Worm (Caenorhabditis elegans) whole organism, L4 larva: ENCODE results near the gene ifa-1.

Experiments used
- F37D6.2 ChIP-seq: sonication (generic microtip); optimal IDR thresholded peaks from 2 replicates; lab custom pipeline; 2016; ENCODE audit warnings: mild to moderate bottlenecking, missing genetic modification characterization, missing compliant biosample characterization
- F49E8.2 ChIP-seq: sonication (generic microtip); optimal IDR thresholded peaks from 2 replicates; lab custom pipeline; 2016; ENCODE audit warnings: missing compliant biosample characterization, mild to moderate bottlenecking, missing genetic modification characterization, borderline replicate concordance
- Y48G9A.11 ChIP-seq: fragments of 200-800 bp; sonication (Bioruptor generic); IDR thresholded peaks from 2 replicates; pipeline ENCODE4 v1.3.6; 2022; ENCODE audit warnings: missing genetic modification reagents, missing genetic modification characterization, missing compliant biosample characterization
- aha-1 ChIP-seq: fragments of 150-350 bp; peaks from one replicate; lab custom pipeline; 2014; ENCODE audit warnings: missing biosample characterization, missing genetic modification characterization
- ceh-62 ChIP-seq: sonication (generic microtip); optimal IDR thresholded peaks from 2 replicates; lab custom pipeline; 2017; ENCODE audit warnings: missing biosample characterization, missing genetic modification characterization
- ceh-82 ChIP-seq: sonication (generic microtip); optimal IDR thresholded peaks from 2 replicates; lab custom pipeline; 2017; ENCODE audit warnings: missing biosample characterization, missing genetic modification characterization
- daf-16 ChIP-seq, 3 experiments: sonication (generic microtip); optimal IDR thresholded peaks; 2 replicates each; lab custom pipeline; 2016 to 2017; ENCODE audit warnings: missing genetic modification characterization in 3 of 3, missing genetic modification reagents in 3 of 3, mild to moderate bottlenecking in 2 of 3, missing compliant biosample characterization in 2 of 3, missing biosample characterization in 1 of 3, moderate library complexity in 1 of 3
- dmd-6 ChIP-seq: fragments of 200-800 bp; sonication (Bioruptor generic); IDR thresholded peaks from 2 replicates; pipeline ENCODE4 v1.3.6; 2022; ENCODE audit warnings: missing genetic modification reagents, missing genetic modification characterization, missing compliant biosample characterization
- fkh-10 ChIP-seq: fragments of 150-350 bp; optimal IDR thresholded peaks from 2 replicates; lab custom pipeline; 2014; ENCODE audit warnings: missing biosample characterization, missing genetic modification reagents, missing genetic modification characterization
- hlh-11 ChIP-seq: fragments of 200-800 bp; sonication (Bioruptor generic); optimal IDR thresholded peaks from 2 replicates; lab custom pipeline; 2018; ENCODE audit warnings: mild to moderate bottlenecking, missing genetic modification characterization, missing compliant biosample characterization
- lin-29 ChIP-seq: fragments of 200-800 bp; sonication (Bioruptor generic); IDR thresholded peaks from 2 replicates; pipeline ENCODE4 v1.3.6; 2022; ENCODE audit warnings: missing genetic modification reagents, missing genetic modification characterization, missing compliant biosample characterization
- mdl-1 ChIP-seq, 2 experiments: fragments of 150-350 bp in 1 of 2; sonication (generic microtip) in 1 of 2; optimal IDR thresholded peaks; 2 replicates each; lab custom pipeline; 2014 to 2017; ENCODE audit warnings: missing biosample characterization in 2 of 2, missing genetic modification characterization in 2 of 2
- mdt-29 ChIP-seq: fragments of 200-800 bp; sonication (Bioruptor generic); IDR thresholded peaks from 2 replicates; pipeline ENCODE4 v1.3.6; 2022; ENCODE audit warnings: missing genetic modification reagents, missing genetic modification characterization, missing compliant biosample characterization
- mes-2 ChIP-seq: sonication (generic microtip); optimal IDR thresholded peaks from 2 replicates; lab custom pipeline; 2016; ENCODE audit warnings: missing genotype, mild to moderate bottlenecking, missing genetic modification characterization, missing compliant biosample characterization; ENCODE audit not compliant: poor library complexity, severe bottlenecking
- mxl-3 ChIP-seq: fragments of 200-800 bp; sonication (Bioruptor generic); optimal IDR thresholded peaks from 2 replicates; lab custom pipeline; 2018; ENCODE audit warnings: mild to moderate bottlenecking, missing genetic modification characterization, missing compliant biosample characterization
- nhr-28 ChIP-seq: fragments of 150-350 bp; optimal IDR thresholded peaks from 2 replicates; lab custom pipeline; 2014; ENCODE audit warnings: missing biosample characterization, missing genetic modification characterization
- nhr-42 ChIP-seq: fragments of 200-800 bp; sonication (Bioruptor generic); IDR thresholded peaks from 2 replicates; pipeline ENCODE4 v1.3.6; 2022; ENCODE audit warnings: missing genetic modification characterization, missing compliant biosample characterization
- nhr-77 ChIP-seq: fragments of 150-350 bp; optimal IDR thresholded peaks from 2 replicates; lab custom pipeline; 2014; ENCODE audit warnings: missing biosample characterization, missing genetic modification characterization
- pqm-1 ChIP-seq: sonication (generic microtip); optimal IDR thresholded peaks from 2 replicates; lab custom pipeline; 2017; ENCODE audit warnings: missing biosample characterization, missing genetic modification characterization
- tra-1 ChIP-seq: fragments of 200-800 bp; sonication (Bioruptor generic); IDR thresholded peaks from 2 replicates; pipeline ENCODE4 v1.3.6; 2022; ENCODE audit warnings: missing genetic modification reagents, missing genetic modification characterization, missing compliant biosample characterization
- ztf-7 ChIP-seq: fragments of 150-350 bp; optimal IDR thresholded peaks from 2 replicates; lab custom pipeline; 2014; ENCODE audit warnings: missing biosample characterization, missing genetic modification characterization

ifa-1 gene

DNA sequence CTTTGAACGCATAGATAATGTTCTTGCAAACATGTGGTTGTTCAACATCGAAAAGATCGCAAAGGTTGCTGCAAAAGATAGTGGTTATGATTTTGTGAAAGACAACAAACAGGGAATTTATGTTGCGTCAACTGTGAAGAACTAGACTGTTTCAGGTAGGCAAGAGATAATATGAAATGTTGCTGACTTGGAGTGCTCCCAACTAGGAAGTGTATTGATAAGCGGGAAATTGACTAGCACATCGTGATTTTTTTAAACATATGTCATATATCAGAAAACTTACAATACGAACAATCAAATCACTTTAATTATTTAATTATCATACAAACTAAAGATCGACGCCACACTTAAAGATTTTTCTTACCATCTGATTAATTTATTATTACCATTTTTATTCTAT, 52.2 kb downstream of the ifa-1 start:
- TF ChIP-seq aha-1 (tag; lab: Kevin White, UChicago) (peak; percentile 5), daf-16 (GFP tag; optimal IDR thresholded peaks at IDR 0.05; lab: Kevin White, UChicago) (no peak), daf-16 (tag; optimal IDR thresholded peaks at IDR 0.05; lab: Kevin White, UChicago) (peak; percentile 40), Y48G9A.11 (GFP tag; lab: Robert Waterston, UW) (no peak), ceh-62 (tag; lab: Kevin White, UChicago) (no peak), dmd-6 (GFP tag; lab: Robert Waterston, UW) (peak; percentile 44; the same call in 1 of the 2 replicates), ztf-7 (tag; lab: Kevin White, UChicago) (no peak), lin-29 (no peak), pqm-1 (peak; percentile 80), tra-1 (GFP tag; lab: Robert Waterston, UW) (no peak), hlh-11 (tag; lab: Kevin White, UChicago) (no peak), F49E8.2 (tag; lab: Kevin White, UChicago) (no peak), mdt-29 (no peak), nhr-28 (tag; lab: Kevin White, UChicago) (peak; percentile 13), nhr-42 (no peak), fkh-10 (GFP tag; lab: Kevin White, UChicago) (no peak), F37D6.2 (no peak)
- TF ChIP-seq, all 104 proteins: peak for 5

DNA sequence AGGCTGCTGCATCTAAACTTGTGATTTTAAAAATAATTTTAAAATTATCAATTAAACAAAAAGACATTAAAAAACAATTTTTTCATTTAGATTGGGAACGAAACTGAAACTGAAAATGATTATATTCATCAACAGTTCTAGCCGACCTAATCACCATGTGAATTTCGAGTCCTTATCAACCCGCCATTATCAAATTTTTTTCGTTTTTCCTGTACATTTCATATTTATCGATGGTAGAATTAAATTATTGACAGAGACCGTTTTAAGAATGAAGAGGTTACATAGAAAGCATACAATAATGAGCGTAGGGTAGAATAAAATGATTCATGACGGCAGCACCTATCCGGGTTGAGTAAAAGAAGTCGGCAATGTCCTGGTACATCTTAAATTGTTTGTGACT, 53.3 kb downstream of the ifa-1 start, which contains the start of gene asm-2:
asm-2 (minus strand) TSS at position 12 of the 400 bp plus-strand sequence.
- TF ChIP-seq mdl-1 (tag; optimal IDR thresholded peaks at IDR 0.05; lab: Kevin White, UChicago) (peak in 1 of 2 experiments; percentile 29), ceh-82 (no peak), nhr-28 (tag; lab: Kevin White, UChicago) (peak; percentile 87), nhr-77 (tag; lab: Kevin White, UChicago) (peak; percentile 57), ceh-62 (tag; lab: Kevin White, UChicago) (no peak), dmd-6 (GFP tag; lab: Robert Waterston, UW) (peak; percentile 63), daf-16 (GFP tag; optimal IDR thresholded peaks at IDR 0.05; lab: Kevin White, UChicago) (no peak), daf-16 (tag; optimal IDR thresholded peaks at IDR 0.05; lab: Kevin White, UChicago) (peak; percentile 88), pqm-1 (peak; percentile 98), tra-1 (GFP tag; lab: Robert Waterston, UW) (peak; percentile 36; the same call in 1 of the 2 replicates), mes-2 (no peak), mxl-3 (GFP tag; lab: Kevin White, UChicago) (peak; percentile 68)
